Worm (Caenorhabditis elegans) whole organism, dauer: Measurements from ENCODE around the gene hex-2.

ENCODE experiments used
- unc-62 ChIP-seq: sonication (generic microtip); optimal IDR thresholded peaks from 2 replicates; lab custom pipeline; 2017; ENCODE audit warnings: missing biosample characterization, missing genetic modification reagents, missing genetic modification characterization

hex-2 gene

DNA sequence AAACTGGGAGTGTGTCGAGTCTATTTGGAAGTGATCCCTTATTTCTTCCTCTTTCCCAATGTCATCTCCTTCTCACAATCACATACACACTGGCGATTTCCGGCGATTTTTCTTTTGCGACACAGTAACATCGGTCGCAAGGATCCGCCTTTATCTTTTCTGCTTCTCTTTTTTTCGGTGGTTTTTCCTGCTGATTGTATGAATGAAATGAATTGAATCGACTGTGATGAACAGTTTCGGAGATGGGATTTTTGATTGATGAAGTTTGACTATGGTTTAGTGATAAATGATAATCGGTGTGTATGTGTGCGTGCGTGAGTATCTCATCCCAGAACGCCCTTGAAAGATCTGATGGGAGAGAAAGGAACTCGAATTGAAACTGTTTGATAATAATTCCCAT is 46.9 kb downstream of the hex-2 start:
- no peak for TF ChIP-seq unc-62 (GFP tag; lab: Kevin White, UChicago)

DNA sequence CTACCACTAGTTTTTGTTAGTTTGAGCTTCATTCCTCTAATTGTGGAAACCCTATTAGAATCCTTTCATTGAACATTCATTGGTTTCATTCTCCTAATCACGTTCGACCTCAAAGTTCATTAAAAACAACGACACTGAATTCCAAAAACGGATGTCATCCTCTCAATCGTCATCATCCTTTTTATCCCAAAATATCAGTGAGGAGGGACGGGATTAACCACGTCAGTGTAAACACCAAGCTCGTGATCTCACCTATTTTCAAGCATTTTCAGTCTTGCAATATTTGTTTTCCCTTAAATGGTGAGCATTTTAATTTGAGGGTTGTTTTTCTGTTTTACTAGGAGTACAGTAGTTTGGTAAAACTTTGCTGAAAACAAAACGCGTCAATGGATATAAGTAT is 50.2 kb downstream of the hex-2 start:
- TF ChIP-seq unc-62 (GFP tag; lab: Kevin White, UChicago): no peak

DNA sequence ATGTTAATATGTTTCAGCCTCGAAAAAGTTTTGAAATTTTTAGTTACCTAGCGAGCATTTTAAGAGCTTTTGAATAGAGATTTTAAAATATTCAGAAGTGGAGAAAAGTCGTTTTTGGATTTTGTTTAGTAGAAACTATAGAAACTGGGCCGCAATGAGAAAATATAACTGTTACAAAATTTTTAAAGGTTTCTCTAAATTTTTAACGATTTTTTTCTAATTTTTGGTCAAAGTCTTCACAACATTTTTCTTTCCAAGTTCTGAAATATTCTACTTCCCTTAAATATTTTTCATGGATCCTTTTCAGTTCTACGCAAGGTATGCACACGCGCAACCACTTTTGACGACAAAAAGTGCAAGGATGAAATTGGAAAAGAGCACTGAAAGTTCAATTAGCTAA is 51.3 kb downstream of the hex-2 start, which contains the start of gene peli-1:
Gene peli-1 (plus strand): TSS at position 301 of the 400 bp plus-strand sequence.
- no peak for TF ChIP-seq unc-62 (GFP tag; lab: Kevin White, UChicago)
